Worm (Caenorhabditis elegans): ENCODE measurements around the gene F58F12.4.

ce11 chrII:6351887-6352286 lies 34.7 kb upstream of the F58F12.4 start, which contains the start of gene C32D5.10:
- TF ChIP-seq med-1 (GFP tag; optimal IDR thresholded peaks at IDR 0.05; ENCODE audit: insufficient read depth) (no peak), tab-1 (GFP tag; IDR thresholded peaks at IDR 0.05) (no peak), flt-1 (GFP tag; IDR thresholded peaks at IDR 0.05) (no peak), ztf-29 (GFP tag; IDR thresholded peaks at IDR 0.05) (no peak)
